Worm (Caenorhabditis elegans) whole organism, L1 larva: ENCODE results near the gene srd-5.
A peak's percentile ranks its signal among the peaks of the same experiment; 100 is the strongest.

Experiments
- C16A3.4 ChIP-seq: fragments of 150-350 bp; optimal IDR thresholded peaks from 2 replicates; lab custom pipeline; 2014; ENCODE audit warnings: missing biosample characterization, missing genetic modification characterization
- F16B12.6 ChIP-seq: fragments of 150-350 bp; optimal IDR thresholded peaks from 2 replicates; lab custom pipeline; 2014; ENCODE audit warnings: missing biosample characterization, missing genetic modification characterization
- aha-1 ChIP-seq: fragments of 150-350 bp; optimal IDR thresholded peaks from 2 replicates; lab custom pipeline; 2014; ENCODE audit warnings: missing biosample characterization, missing genetic modification characterization
- blmp-1 ChIP-seq: fragments of 150-350 bp; optimal IDR thresholded peaks from 2 replicates; lab custom pipeline; 2014; ENCODE audit warnings: missing biosample characterization, missing genetic modification characterization
- ceh-82 ChIP-seq, 3 experiments: fragments of 150-350 bp in 1 of 3; sonication (generic microtip) in 2 of 3; optimal IDR thresholded peaks; 2 replicates each; lab custom pipeline; 2014 to 2017; ENCODE audit warnings: missing biosample characterization in 3 of 3, missing genetic modification characterization in 3 of 3
- dpl-1 ChIP-seq, 3 experiments: fragments of 150-350 bp in 2 of 3; sonication (generic microtip) in 1 of 3; optimal IDR thresholded peaks; 2 replicates each; lab custom pipeline; 2014 to 2017; ENCODE audit warnings: missing biosample characterization in 3 of 3, missing genetic modification characterization in 3 of 3, missing genetic modification reagents in 3 of 3
- efl-1 ChIP-seq, 4 experiments: fragments of 150-350 bp; optimal IDR thresholded peaks in 3 of 4; peaks in 1 of 4; 1 replicate in 1 of 4; 2 replicates in 3 of 4; lab custom pipeline; 2014; ENCODE audit warnings: missing biosample characterization in 2 of 4, missing genetic modification characterization in 2 of 4, missing genetic modification reagents in 2 of 4
- egl-13 ChIP-seq: sonication (generic microtip); optimal IDR thresholded peaks from 2 replicates; lab custom pipeline; 2016; ENCODE audit warnings: missing genotype, missing genetic modification reagents, missing genetic modification characterization, missing compliant biosample characterization
- elt-3 ChIP-seq, 6 experiments: fragments of 150-350 bp in 1 of 6; sonication (generic microtip); optimal IDR thresholded peaks; 2 replicates each; lab custom pipeline; 2017 to 2018; ENCODE audit warnings: missing biosample characterization in 6 of 6, missing genetic modification characterization in 6 of 6, inconsistent platforms in 1 of 6
- grh-1 ChIP-seq: fragments of 200-800 bp; sonication (Bioruptor generic); IDR thresholded peaks from 2 replicates; pipeline ENCODE4 v1.3.6; 2022; ENCODE audit warnings: missing genetic modification reagents, missing genetic modification characterization, missing compliant biosample characterization
- irx-1 ChIP-seq: sonication (generic microtip); optimal IDR thresholded peaks from 2 replicates; lab custom pipeline; 2016; ENCODE audit warnings: missing genetic modification characterization, missing compliant biosample characterization
- jun-1 ChIP-seq: fragments of 150-350 bp; optimal IDR thresholded peaks from 2 replicates; lab custom pipeline; 2014; ENCODE audit warnings: missing biosample characterization, missing genetic modification reagents, missing genetic modification characterization
- lin-13 ChIP-seq: fragments of 150-350 bp; optimal IDR thresholded peaks from 2 replicates; lab custom pipeline; 2014; ENCODE audit warnings: missing biosample characterization, missing genetic modification reagents, missing genetic modification characterization
- lin-14 ChIP-seq: fragments of 200-800 bp; sonication (Bioruptor generic); optimal IDR thresholded peaks from 2 replicates; lab custom pipeline; 2018; ENCODE audit warnings: mild to moderate bottlenecking, missing genetic modification characterization, moderate library complexity, missing compliant biosample characterization
- lin-15B ChIP-seq: fragments of 150-350 bp; sonication (generic microtip); optimal IDR thresholded peaks from 3 replicates; lab custom pipeline; 2014; ENCODE audit warnings: missing biosample characterization, missing genetic modification characterization
- lin-35 ChIP-seq, 2 experiments: fragments of 150-350 bp; optimal IDR thresholded peaks; 2 replicates each; lab custom pipeline; 2014; ENCODE audit warnings: missing biosample characterization in 2 of 2, missing genetic modification characterization in 2 of 2, missing genetic modification reagents in 2 of 2
- lin-39 ChIP-seq: fragments of 150-350 bp; optimal IDR thresholded peaks from 2 replicates; lab custom pipeline; 2014; ENCODE audit warnings: missing biosample characterization, missing genetic modification reagents, missing genetic modification characterization
- lsy-2 ChIP-seq, 2 experiments: fragments of 150-350 bp; optimal IDR thresholded peaks; 2 replicates each; lab custom pipeline; 2014; ENCODE audit warnings: missing biosample characterization in 2 of 2, missing genetic modification characterization in 2 of 2
- mab-9 ChIP-seq: fragments of 200-800 bp; sonication (Bioruptor generic); IDR thresholded peaks from 2 replicates; pipeline ENCODE4 v1.3.6; 2022; ENCODE audit warnings: missing genetic modification reagents, missing genetic modification characterization, missing compliant biosample characterization
- mdl-1 ChIP-seq, 2 experiments: fragments of 150-350 bp; optimal IDR thresholded peaks; 2 replicates each; lab custom pipeline; 2014 to 2017; ENCODE audit warnings: missing biosample characterization in 2 of 2, missing genetic modification characterization in 2 of 2, inconsistent platforms in 1 of 2
- mef-2 ChIP-seq: fragments of 150-350 bp; optimal IDR thresholded peaks from 2 replicates; lab custom pipeline; 2014; ENCODE audit warnings: missing biosample characterization, missing genetic modification characterization
- mep-1 ChIP-seq: fragments of 150-350 bp; optimal IDR thresholded peaks from 2 replicates; lab custom pipeline; 2014; ENCODE audit warnings: missing biosample characterization, missing genetic modification characterization
- nhr-11 ChIP-seq: fragments of 150-350 bp; optimal IDR thresholded peaks from 2 replicates; lab custom pipeline; 2014; ENCODE audit warnings: missing biosample characterization, missing genetic modification characterization
- nhr-19 ChIP-seq: fragments of 200-800 bp; sonication (Bioruptor generic); conservative IDR thresholded peaks from 2 replicates; pipeline ENCODE4 v1.3.6; 2022; ENCODE audit warnings: missing genetic modification characterization, missing compliant biosample characterization
- nhr-20 ChIP-seq: sonication (generic microtip); optimal IDR thresholded peaks from 2 replicates; lab custom pipeline; 2016; ENCODE audit warnings: mild to moderate bottlenecking, missing genetic modification characterization, missing compliant biosample characterization
- nhr-237 ChIP-seq: fragments of 150-350 bp; optimal IDR thresholded peaks from 2 replicates; lab custom pipeline; 2014; ENCODE audit warnings: missing biosample characterization, missing genetic modification characterization
- nhr-28 ChIP-seq: fragments of 150-350 bp; optimal IDR thresholded peaks from 2 replicates; lab custom pipeline; 2014; ENCODE audit warnings: missing biosample characterization, missing genetic modification characterization
- nhr-47 ChIP-seq: sonication (generic microtip); optimal IDR thresholded peaks from 2 replicates; lab custom pipeline; 2016; ENCODE audit warnings: mild to moderate bottlenecking, missing genetic modification characterization, moderate library complexity, missing compliant biosample characterization
- nhr-71 ChIP-seq: sonication (generic microtip); optimal IDR thresholded peaks from 2 replicates; lab custom pipeline; 2016; ENCODE audit warnings: mild to moderate bottlenecking, missing genetic modification characterization, moderate library complexity, missing compliant biosample characterization
- nhr-77 ChIP-seq: fragments of 150-350 bp; optimal IDR thresholded peaks from 2 replicates; lab custom pipeline; 2014; ENCODE audit warnings: missing biosample characterization, missing genetic modification characterization
- nhr-85 ChIP-seq: sonication (generic microtip); peaks from one replicate; lab custom pipeline; 2016; ENCODE audit warnings: missing genetic modification characterization, inconsistent platforms, missing compliant biosample characterization
- nhr-90 ChIP-seq: sonication (generic microtip); optimal IDR thresholded peaks from 2 replicates; lab custom pipeline; 2016; ENCODE audit warnings: mild to moderate bottlenecking, missing genetic modification characterization, missing compliant biosample characterization; ENCODE audit not compliant: poor library complexity
- pag-3 ChIP-seq: sonication (generic microtip); optimal IDR thresholded peaks from 2 replicates; lab custom pipeline; 2017; ENCODE audit warnings: missing genetic modification characterization, mild to moderate bottlenecking, missing compliant biosample characterization, antibody characterized with exemption, borderline replicate concordance; ENCODE audit not compliant: insufficient read depth
- pax-3 ChIP-seq: fragments of 200-800 bp; sonication (Bioruptor generic); optimal IDR thresholded peaks from 2 replicates; lab custom pipeline; 2018; ENCODE audit warnings: mild to moderate bottlenecking, missing genetic modification characterization, moderate library complexity, missing compliant biosample characterization
- pqm-1 ChIP-seq: sonication (generic microtip); optimal IDR thresholded peaks from 3 replicates; lab custom pipeline; 2017; ENCODE audit warnings: missing biosample characterization, missing genetic modification characterization
- rnt-1 ChIP-seq: sonication (generic microtip); optimal IDR thresholded peaks from 2 replicates; lab custom pipeline; 2016; ENCODE audit warnings: mild to moderate bottlenecking, missing genetic modification characterization, moderate library complexity, missing compliant biosample characterization
- skn-1 ChIP-seq: fragments of 150-350 bp; optimal IDR thresholded peaks from 2 replicates; lab custom pipeline; 2014; ENCODE audit warnings: missing biosample characterization, missing genetic modification characterization
- snpc-4 ChIP-seq: fragments of 150-350 bp; optimal IDR thresholded peaks from 2 replicates; lab custom pipeline; 2014; ENCODE audit warnings: missing biosample characterization, missing genetic modification characterization
- snu-23 ChIP-seq: sonication (generic microtip); optimal IDR thresholded peaks from 2 replicates; lab custom pipeline; 2016; ENCODE audit warnings: missing genetic modification characterization, missing compliant biosample characterization
- sptf-1 ChIP-seq: fragments of 150-350 bp; optimal IDR thresholded peaks from 2 replicates; lab custom pipeline; 2014; ENCODE audit warnings: missing biosample characterization, missing genetic modification characterization
- swsn-7 ChIP-seq: sonication (generic microtip); optimal IDR thresholded peaks from 2 replicates; lab custom pipeline; 2016; ENCODE audit warnings: missing genetic modification characterization, missing compliant biosample characterization
- tbx-2 ChIP-seq: sonication (generic microtip); optimal IDR thresholded peaks from 2 replicates; lab custom pipeline; 2016; ENCODE audit warnings: missing genetic modification characterization, missing compliant biosample characterization
- tlp-1 ChIP-seq: fragments of 150-350 bp; optimal IDR thresholded peaks from 2 replicates; lab custom pipeline; 2014; ENCODE audit warnings: missing biosample characterization, missing genetic modification characterization
- xbp-1 ChIP-seq: sonication (generic microtip); optimal IDR thresholded peaks from 2 replicates; lab custom pipeline; 2016; ENCODE audit warnings: missing genetic modification characterization, missing compliant biosample characterization
- zag-1 ChIP-seq: fragments of 150-350 bp; optimal IDR thresholded peaks from 2 replicates; lab custom pipeline; 2014; ENCODE audit warnings: missing biosample characterization, missing genetic modification characterization
- zip-4 ChIP-seq: fragments of 200-800 bp; sonication (Bioruptor generic); optimal IDR thresholded peaks from 2 replicates; lab custom pipeline; 2018; ENCODE audit warnings: mild to moderate bottlenecking, missing genetic modification characterization, moderate library complexity, missing compliant biosample characterization
- ztf-4 ChIP-seq: fragments of 150-350 bp; optimal IDR thresholded peaks from 2 replicates; lab custom pipeline; 2014; ENCODE audit warnings: missing biosample characterization, missing genetic modification characterization

srd-5 gene

DNA sequence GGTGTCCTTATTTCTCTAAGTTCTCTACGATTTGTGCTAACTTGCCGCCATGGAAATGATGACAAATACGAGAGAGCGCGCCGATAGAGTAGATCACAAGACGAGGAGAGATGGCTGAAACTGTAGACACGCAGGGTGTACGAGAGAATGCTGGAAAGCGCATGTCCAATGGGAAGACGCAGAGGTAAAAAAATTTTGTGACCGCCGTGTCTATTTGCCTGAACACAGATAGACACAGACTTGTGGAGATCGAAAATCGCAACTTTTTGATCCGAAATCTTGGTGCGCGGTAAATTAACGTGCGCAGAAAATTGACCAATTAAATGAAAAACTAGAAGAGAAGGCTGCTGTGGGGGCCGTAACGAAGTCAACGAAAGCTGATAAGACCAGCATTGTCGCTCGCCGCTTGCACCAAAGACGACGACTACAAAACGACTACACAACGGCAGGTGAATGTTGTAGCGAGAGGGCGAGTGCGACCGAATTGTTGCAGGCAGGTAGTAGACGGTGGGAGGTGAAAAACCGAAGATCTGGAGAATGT is 17.1 kb downstream of the srd-5 start (continued):
- peak; percentile 81 for TF ChIP-seq swsn-7 (tag; lab: Kevin White, UChicago)
- TF ChIP-seq tlp-1 (tag; lab: Kevin White, UChicago) = no peak
- TF ChIP-seq lin-39 (tag; lab: Kevin White, UChicago) = no peak
- no peak for TF ChIP-seq mef-2 (tag; lab: Kevin White, UChicago)
- 0 out of 2 replicates have a peak, but pooled peaks have one; percentile 36 for TF ChIP-seq mab-9 (GFP tag; lab: Robert Waterston, UW)
- TF ChIP-seq nhr-90 = peak; percentile 88
- TF ChIP-seq snu-23 (GFP tag; lab: Kevin White, UChicago) = peak; percentile 93
- TF ChIP-seq pag-3 (tag; lab: Kevin White, UChicago) = no peak
- TF ChIP-seq, all 84 proteins: peak for 48

DNA sequence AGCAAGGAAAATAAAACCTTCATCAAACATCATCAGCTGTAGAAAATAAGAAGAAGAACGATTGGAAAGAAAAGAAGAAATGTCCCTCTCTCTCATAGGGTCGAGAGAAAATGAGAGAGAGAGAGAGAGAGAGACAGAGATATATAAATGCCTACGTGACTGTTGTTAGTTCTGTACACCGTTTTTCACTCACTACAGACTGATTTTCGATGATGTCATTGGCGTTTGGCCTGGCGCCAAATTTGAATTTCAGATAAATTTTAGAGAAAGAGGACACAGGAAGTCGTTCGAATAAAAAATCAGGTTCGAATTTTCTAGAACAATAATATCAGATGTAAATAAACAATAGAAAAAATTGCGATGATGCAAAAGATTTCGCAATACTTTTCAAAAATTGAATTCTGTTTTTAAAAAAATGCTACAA is 18.4 kb downstream of the srd-5 start:
- TF ChIP-seq nhr-28 (tag; lab: Kevin White, UChicago) (peak; percentile 31), efl-1 (optimal IDR thresholded peaks at IDR 0.05; lab: Kevin White, UChicago) (peak; percentile 30 to 70), efl-1 (GFP tag; optimal IDR thresholded peaks at IDR 0.05 in 1 of 2; lab: Kevin White, UChicago) (peak; percentile 74 to 98), rnt-1 (peak; percentile 31), nhr-19 (GFP tag; lab: Robert Waterston, UW) (peak; percentile 60), pqm-1 (no peak), mep-1 (peak; percentile 80), nhr-85 (tag; lab: Kevin White, UChicago) (peak; percentile 95), lin-15B (tag; lab: Kevin White, UChicago) (peak; percentile 72), aha-1 (tag; lab: Kevin White, UChicago) (peak; percentile 93), F16B12.6 (tag; lab: Kevin White, UChicago) (no peak), elt-3 (tag; optimal IDR thresholded peaks at IDR 0.05; lab: Kevin White, UChicago) (peak in 2 of 6 experiments; percentile 81 to 82), nhr-11 (no peak), swsn-7 (tag; lab: Kevin White, UChicago) (peak; percentile 32), mdl-1 (tag; optimal IDR thresholded peaks at IDR 0.05; lab: Kevin White, UChicago) (peak in 1 of 2 experiments; percentile 4), mef-2 (tag; lab: Kevin White, UChicago) (no peak), dpl-1 (GFP tag; optimal IDR thresholded peaks at IDR 0.05; lab: Kevin White, UChicago) (peak; percentile 60 to 78 (median 75)), ztf-4 (tag; lab: Kevin White, UChicago) (peak; percentile 21), zag-1 (tag; lab: Kevin White, UChicago) (no peak), nhr-47 (tag; lab: Kevin White, UChicago) (peak; percentile 34), nhr-77 (peak; percentile 51), snu-23 (GFP tag; lab: Kevin White, UChicago) (peak; percentile 79), jun-1 (tag; lab: Kevin White, UChicago) (peak; percentile 55), snpc-4 (no peak), lin-14 (GFP tag; lab: Kevin White, UChicago) (peak; percentile 84), skn-1 (no peak), lsy-2 (tag; optimal IDR thresholded peaks at IDR 0.05; lab: Kevin White, UChicago) (peak; percentile 44 to 53), sptf-1 (no peak), blmp-1 (tag; lab: Kevin White, UChicago) (peak; percentile 59), pax-3 (tag; lab: Kevin White, UChicago) (no peak), nhr-20 (tag; lab: Kevin White, UChicago) (peak; percentile 84), nhr-71 (tag; lab: Kevin White, UChicago) (peak; percentile 79), irx-1 (tag; lab: Kevin White, UChicago) (peak; percentile 26), lin-13 (GFP tag; lab: Kevin White, UChicago) (peak; percentile 47), nhr-90 (peak; percentile 62), nhr-237 (tag; lab: Kevin White, UChicago) (peak; percentile 82), egl-13 (tag; lab: Kevin White, UChicago) (no peak), grh-1 (peak; percentile 48; the same call in 1 of the 2 replicates), ceh-82 (tag; optimal IDR thresholded peaks at IDR 0.05; lab: Kevin White, UChicago) (peak in 2 of 3 experiments; percentile 37 to 54), zip-4 (peak; percentile 83), lin-35 (GFP tag; optimal IDR thresholded peaks at IDR 0.05; lab: Kevin White, UChicago) (peak; percentile 73 to 84), tbx-2 (tag; lab: Kevin White, UChicago) (peak; percentile 45), xbp-1 (tag; lab: Kevin White, UChicago) (peak; percentile 39), C16A3.4 (tag; lab: Kevin White, UChicago) (peak; percentile 41)
